Fruit fly (Drosophila melanogaster) whole organism, larva: ENCODE measurements around the gene CG14829.

Source experiments
- noc ChIP-seq: fragments of 200-800 bp; sonication (Bioruptor generic); optimal IDR thresholded peaks from 3 replicates; lab custom pipeline; 2019; ENCODE audit warnings: missing biosample characterization, mild to moderate bottlenecking, missing genetic modification characterization, moderate library complexity

Gene CG14829

DNA sequence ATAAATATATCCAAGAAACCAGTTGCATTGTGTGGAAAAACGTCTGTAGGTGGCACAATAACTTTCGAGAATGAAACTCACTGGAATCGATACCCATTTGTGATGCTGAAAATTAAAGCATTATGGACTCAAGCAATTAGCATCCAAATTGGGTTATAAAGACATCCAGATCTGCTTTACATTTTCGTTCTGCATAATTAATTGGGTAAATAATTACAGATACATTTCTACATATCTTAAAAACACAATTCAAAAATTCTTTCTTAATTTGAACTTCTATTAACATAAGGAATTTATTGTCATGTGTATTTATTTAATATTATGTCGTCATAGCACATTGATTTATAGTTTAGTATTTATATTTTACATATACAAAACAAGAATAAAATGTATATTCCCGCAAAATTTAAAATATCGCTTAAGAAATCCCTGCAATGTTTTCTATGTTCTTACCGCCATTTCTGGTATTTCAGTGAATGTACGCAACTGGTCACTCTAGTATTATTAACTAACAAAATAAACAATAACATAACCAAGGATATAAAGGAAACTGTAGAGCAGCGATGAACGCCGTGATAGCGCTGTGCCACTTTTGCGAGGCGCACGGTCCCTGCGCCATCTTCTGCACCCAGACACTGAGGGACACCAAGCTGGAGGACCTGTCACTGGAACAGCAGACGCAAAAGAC, at the start of gene CG14829, which contains the start of gene BHD:
CG14829 (minus strand) TSS at position 51 of the 688 bp plus-strand sequence.
BHD (plus strand) TSS at position 471 of the 688 bp plus-strand sequence.
- TF ChIP-seq noc (tag; lab: Kevin White, UChicago): no peak

- no peak for TF ChIP-seq noc (tag; lab: Kevin White, UChicago)
Observed at dm6 chr3L:7283541-7283940, 45.6 kb upstream of the CG14829 start.

DNA sequence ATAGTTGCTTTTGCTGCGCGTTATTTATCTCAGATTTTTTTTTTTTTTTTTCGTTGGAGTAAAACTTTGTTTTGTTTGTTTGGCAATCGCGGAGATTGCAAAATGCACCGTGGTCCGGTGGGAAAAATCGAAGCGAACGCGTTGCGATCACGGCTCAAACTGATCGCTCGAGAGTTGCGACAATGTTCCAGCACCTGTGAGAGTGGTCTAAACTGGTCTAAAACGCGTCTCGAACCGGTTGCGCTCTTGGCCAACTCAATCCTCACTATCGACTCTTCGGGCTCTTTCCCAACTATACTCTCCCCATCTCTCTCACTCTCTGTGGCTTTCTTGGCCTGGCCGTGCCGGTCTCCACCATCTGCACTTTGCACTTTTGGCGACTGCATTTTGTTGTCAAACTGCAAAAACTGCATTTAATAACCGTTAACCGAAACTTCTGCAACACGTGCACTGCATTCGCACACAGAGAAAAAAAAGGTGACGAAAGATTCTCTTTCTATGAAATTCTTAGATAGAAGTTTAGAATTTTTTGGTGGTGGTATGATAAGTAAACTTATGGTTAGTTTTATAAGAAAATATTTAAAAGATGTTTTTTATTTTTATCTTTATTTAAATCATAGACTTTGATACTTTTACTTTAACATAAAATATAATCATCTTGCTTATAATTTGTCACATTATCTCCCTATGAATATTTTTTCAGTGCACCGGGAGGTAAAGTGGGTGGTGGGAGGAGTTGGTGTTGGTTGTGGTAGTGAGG, 26.0 kb upstream of the CG14829 start, which contains the start of gene CG14830:
CG14830 (minus strand) TSS at position 164 of the 760 bp plus-strand sequence.
- no peak for TF ChIP-seq noc (tag; lab: Kevin White, UChicago)

DNA sequence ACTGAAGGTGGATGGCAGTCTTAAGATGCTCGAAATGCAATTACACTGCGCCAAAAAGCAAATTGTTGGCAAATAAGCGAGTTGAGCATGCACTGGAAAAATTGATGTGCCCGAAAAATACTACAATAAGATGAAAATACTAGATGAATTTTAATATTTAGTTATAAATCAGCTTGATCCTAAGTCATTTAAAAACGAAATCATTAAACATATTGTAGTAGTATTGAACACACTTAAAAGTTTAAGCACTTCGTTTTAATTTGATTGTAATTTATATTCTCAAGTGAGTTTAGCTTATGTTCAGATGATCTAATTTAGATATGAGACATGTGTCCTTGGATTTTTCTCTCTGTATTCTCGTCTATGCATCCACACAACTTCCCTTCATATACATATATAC, 24.5 kb upstream of the CG14829 start:
- no peak for TF ChIP-seq noc (tag; lab: Kevin White, UChicago)

DNA sequence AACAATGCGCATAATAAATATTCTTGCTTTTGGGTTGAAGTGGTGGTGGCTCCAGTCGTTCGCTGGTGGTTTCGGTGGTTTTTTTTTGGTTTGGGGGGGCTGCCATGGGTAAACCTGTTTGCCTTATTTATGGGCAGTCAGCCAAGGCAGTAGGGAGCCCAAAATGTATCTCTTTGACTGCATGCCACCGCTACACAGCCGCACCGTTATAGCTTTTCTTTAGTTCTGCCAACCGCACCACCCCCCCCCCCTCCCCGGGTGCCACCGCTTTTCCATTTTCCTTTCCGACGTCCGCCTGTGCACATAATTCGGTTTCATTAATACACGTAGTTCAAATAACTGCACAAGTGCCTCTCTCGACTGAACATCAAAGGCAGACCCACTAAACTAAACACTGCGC, 20.3 kb upstream of the CG14829 start:
- no peak for TF ChIP-seq noc (tag; lab: Kevin White, UChicago)

DNA sequence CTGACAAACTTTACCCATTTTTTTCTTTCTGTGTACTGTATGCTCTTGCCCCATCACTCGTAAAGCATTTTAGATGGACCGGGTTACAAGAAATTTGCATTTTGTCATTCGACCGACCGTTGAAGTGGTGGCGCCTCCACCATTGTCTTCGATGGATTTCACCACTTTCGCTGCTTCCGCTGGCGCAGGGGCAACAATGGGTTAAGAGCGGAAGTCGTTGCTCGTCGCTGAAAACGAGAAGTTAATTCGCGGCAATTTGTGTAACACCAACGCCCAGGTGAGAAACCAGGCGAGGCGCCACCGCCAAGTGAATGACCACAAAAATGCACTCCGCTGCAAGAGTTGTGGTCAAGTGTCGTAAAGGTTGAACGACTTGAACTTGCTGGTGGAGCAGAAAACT, 16.8 kb upstream of the CG14829 start:
- no peak for TF ChIP-seq noc (tag; lab: Kevin White, UChicago)

dm6 chr3L:7250469-7250868, 12.5 kb upstream of the CG14829 start, which contains the start of gene MED4:
MED4 (minus strand) TSS chr3L:7250527.
- peak; percentile 20 for TF ChIP-seq noc (tag; lab: Kevin White, UChicago)

DNA sequence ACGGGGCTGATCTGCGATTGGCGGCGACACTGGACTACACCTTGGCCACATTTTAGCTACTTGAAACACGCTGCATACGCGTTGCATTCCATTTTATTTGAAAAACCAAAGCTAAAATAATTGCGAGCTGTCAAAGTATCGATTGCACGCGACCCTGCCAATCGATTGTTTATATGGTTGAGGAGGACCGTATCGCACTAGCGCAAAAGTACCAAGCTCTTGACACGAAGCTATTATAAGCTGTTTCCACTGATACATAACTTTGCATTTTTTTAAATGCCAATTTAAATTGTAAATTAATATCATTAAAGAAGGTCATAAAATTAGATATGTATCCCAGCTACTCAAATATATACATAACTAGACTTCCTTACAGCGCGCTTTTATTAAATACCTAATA, 11.2 kb upstream of the CG14829 start, which contains the start of gene Cdc27:
Cdc27 (minus strand) TSS at position 174 of the 400 bp plus-strand sequence.
- TF ChIP-seq noc (tag; lab: Kevin White, UChicago): no peak

- no peak for TF ChIP-seq noc (tag; lab: Kevin White, UChicago)
Observed at dm6 chr3L:7243775-7244438, 6.0 kb upstream of the CG14829 start, which contains the start of the genes mRpL50 and mei-P22. mRpL50 (minus strand) TSS chr3L:7243933. mei-P22 (plus strand) TSS chr3L:7244388.

DNA sequence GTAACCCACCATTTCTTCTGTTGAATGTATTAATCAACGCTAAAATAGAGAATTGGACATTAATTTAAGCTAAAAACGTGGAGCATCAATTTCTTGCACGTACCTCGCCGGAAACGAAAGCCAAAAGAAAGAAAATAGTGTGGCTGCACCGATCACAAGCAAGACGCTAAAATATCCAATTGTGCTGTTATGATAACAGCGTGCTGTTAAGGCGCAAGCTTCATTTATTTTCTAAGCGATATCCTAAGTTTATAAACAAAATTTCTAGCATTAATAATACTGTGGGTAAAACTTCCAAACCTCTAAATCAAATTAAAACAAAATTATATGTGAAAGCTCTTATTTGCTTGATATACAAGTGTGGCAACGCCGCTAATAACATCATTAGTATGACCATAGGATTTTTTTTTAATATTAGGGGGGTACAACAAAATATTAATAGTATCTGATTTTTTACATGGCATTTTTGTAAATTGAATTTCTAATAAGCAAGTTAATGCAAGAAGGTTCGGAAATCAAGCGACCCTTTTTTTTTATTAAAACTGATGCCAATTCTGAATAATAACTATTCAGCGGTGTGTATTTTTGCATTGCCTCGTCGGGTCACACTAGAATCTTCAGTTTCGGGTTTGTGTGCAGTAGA, 3.4 kb upstream of the CG14829 start, which contains the start of the genes RpL18 and Neos:
RpL18 (minus strand) TSS at position 135 of the 643 bp plus-strand sequence.
Neos (plus strand) TSS at position 412 of the 643 bp plus-strand sequence.
- peak; percentile 62 for TF ChIP-seq noc (tag; lab: Kevin White, UChicago)

DNA sequence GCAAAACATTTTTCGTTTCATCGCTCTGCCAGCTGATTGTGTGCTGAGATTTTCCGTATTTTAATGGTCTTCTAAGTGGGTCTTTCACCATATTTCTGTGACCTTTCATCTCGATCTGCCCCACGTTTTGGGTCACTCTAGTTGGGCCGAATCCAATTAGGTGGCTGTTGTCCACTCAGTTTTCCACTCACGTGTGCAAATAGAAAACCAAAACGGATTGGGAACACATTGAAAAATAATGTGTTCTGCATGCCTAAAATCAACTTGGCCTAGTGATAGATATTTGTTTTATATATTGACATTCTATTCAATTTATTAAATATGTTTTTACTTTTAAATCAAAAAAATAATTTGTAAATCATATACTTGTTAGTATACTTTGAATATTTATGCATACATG, 3.7 kb downstream of the CG14829 start, which contains the start of gene CG14826:
CG14826 (plus strand) TSS at position 301 of the 400 bp plus-strand sequence.
- no peak for TF ChIP-seq noc (tag; lab: Kevin White, UChicago)

DNA sequence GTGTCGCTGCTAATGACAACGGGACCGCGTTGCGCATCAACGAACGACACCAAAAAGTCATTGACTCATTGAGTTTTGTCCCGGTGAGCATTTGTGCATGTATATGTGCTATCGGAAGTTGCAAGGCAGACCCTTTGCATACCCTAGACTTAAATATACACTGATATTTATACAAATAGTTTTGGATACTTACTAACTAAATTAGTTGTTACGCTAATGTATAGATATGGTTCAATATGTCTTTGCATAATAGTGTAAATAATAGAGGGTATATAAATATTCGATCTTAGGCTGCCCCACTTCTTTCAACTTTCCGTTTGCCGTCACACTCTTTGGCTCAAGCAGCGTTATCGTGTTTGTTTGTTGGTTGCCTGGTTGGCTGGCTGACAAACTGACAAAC, 46.7 kb downstream of the CG14829 start:
- TF ChIP-seq noc (tag; lab: Kevin White, UChicago): no peak

- no peak for TF ChIP-seq noc (tag; lab: Kevin White, UChicago)
Observed at dm6 chr3L:7190497-7190896, 47.4 kb downstream of the CG14829 start.

DNA sequence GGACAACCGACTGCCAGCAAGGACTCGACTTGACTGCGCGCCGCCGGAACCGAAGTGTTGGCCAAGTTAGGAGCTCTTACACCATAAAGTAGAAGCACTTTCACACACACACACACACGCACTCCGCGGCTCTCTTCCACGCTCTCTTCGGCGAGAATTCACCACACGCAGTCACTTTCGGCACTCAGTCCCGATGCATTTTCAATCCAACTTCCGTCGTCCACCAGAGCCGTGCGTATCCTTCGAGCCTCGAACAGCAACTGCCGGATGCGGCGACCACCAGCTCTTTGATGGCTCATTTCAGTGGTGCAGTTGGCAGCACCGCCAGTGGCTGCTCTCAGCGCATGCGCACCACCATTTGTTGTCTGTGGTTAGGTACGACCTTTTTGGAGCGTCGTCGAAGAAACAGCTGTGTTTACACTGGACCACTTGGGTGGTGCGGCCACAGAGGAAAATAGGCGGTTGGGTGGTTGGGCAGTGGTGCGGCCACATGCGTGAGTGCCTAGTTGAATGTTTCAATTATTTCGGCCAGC, 48.2 kb downstream of the CG14829 start, which contains the start of gene Dscam2:
Dscam2 (minus strand) TSS at position 264 of the 533 bp plus-strand sequence.
- no peak for TF ChIP-seq noc (tag; lab: Kevin White, UChicago)
